Worm (Caenorhabditis elegans) whole organism, L1 larva: ENCODE results near the gene mrpl-4.
A peak's percentile ranks its signal among the peaks of the same experiment; 100 is the strongest.

Source experiments
- C04F5.9 ChIP-seq: sonication (generic microtip); optimal IDR thresholded peaks from 2 replicates; lab custom pipeline; 2016; ENCODE audit warnings: missing genetic modification characterization, missing compliant biosample characterization
- C16A3.4 ChIP-seq: fragments of 150-350 bp; optimal IDR thresholded peaks from 2 replicates; lab custom pipeline; 2014; ENCODE audit warnings: missing biosample characterization, missing genetic modification characterization
- C34B4.2 ChIP-seq: sonication (generic microtip); optimal IDR thresholded peaks from 2 replicates; lab custom pipeline; 2017; ENCODE audit warnings: mild to moderate bottlenecking, missing genetic modification characterization, missing compliant biosample characterization
- F16B12.6 ChIP-seq: fragments of 150-350 bp; optimal IDR thresholded peaks from 2 replicates; lab custom pipeline; 2014; ENCODE audit warnings: missing biosample characterization, missing genetic modification characterization
- Y116A8C.19 ChIP-seq: sonication (generic microtip); optimal IDR thresholded peaks from 2 replicates; lab custom pipeline; 2016; ENCODE audit warnings: missing compliant biosample characterization, missing genetic modification characterization, borderline replicate concordance
- aha-1 ChIP-seq: fragments of 150-350 bp; optimal IDR thresholded peaks from 2 replicates; lab custom pipeline; 2014; ENCODE audit warnings: missing biosample characterization, missing genetic modification characterization
- alr-1 ChIP-seq: fragments of 200-800 bp; sonication (Bioruptor generic); optimal IDR thresholded peaks from 2 replicates; lab custom pipeline; 2018; ENCODE audit warnings: borderline replicate concordance, mild to moderate bottlenecking, missing genetic modification characterization, missing compliant biosample characterization
- aly-2 ChIP-seq: fragments of 150-350 bp; optimal IDR thresholded peaks from 2 replicates; lab custom pipeline; 2014; ENCODE audit warnings: missing biosample characterization, missing genetic modification characterization
- ceh-63 ChIP-seq: fragments of 200-800 bp; sonication (Bioruptor generic); optimal IDR thresholded peaks from 2 replicates; lab custom pipeline; 2018; ENCODE audit warnings: mild to moderate bottlenecking, missing genetic modification characterization, missing compliant biosample characterization
- ceh-8 ChIP-seq: fragments of 200-800 bp; sonication (Bioruptor generic); optimal IDR thresholded peaks from 2 replicates; lab custom pipeline; 2018; ENCODE audit warnings: mild to moderate bottlenecking, missing genetic modification characterization, moderate library complexity, missing compliant biosample characterization
- ceh-82 ChIP-seq, 3 experiments: fragments of 150-350 bp in 1 of 3; sonication (generic microtip) in 2 of 3; optimal IDR thresholded peaks; 2 replicates each; lab custom pipeline; 2014 to 2017; ENCODE audit warnings: missing biosample characterization in 3 of 3, missing genetic modification characterization in 3 of 3
- ceh-90 ChIP-seq: sonication (generic microtip); optimal IDR thresholded peaks from 2 replicates; lab custom pipeline; 2016; ENCODE audit warnings: missing genetic modification characterization, missing compliant biosample characterization
- efl-1 ChIP-seq, 4 experiments: fragments of 150-350 bp; optimal IDR thresholded peaks in 3 of 4; peaks in 1 of 4; 1 replicate in 1 of 4; 2 replicates in 3 of 4; lab custom pipeline; 2014; ENCODE audit warnings: missing biosample characterization in 2 of 4, missing genetic modification characterization in 2 of 4, missing genetic modification reagents in 2 of 4
- efl-3 ChIP-seq: fragments of 200-800 bp; sonication (Bioruptor generic); optimal IDR thresholded peaks from 2 replicates; lab custom pipeline; 2018; ENCODE audit warnings: mild to moderate bottlenecking, missing genetic modification characterization, missing compliant biosample characterization
- egl-13 ChIP-seq: sonication (generic microtip); optimal IDR thresholded peaks from 2 replicates; lab custom pipeline; 2016; ENCODE audit warnings: missing genotype, missing genetic modification reagents, missing genetic modification characterization, missing compliant biosample characterization
- egl-27 ChIP-seq, 2 experiments: fragments of 150-350 bp in 1 of 2; sonication (generic microtip); optimal IDR thresholded peaks; 3 replicates each; lab custom pipeline; 2017 to 2018; ENCODE audit warnings: missing biosample characterization in 2 of 2, missing genetic modification characterization in 2 of 2, missing genetic modification reagents in 2 of 2
- elt-2 ChIP-seq: sonication (generic microtip); optimal IDR thresholded peaks from 2 replicates; lab custom pipeline; 2016; ENCODE audit warnings: missing genetic modification characterization, mild to moderate bottlenecking, inconsistent platforms, missing compliant biosample characterization, missing genetic modification reagents
- elt-3 ChIP-seq, 6 experiments: fragments of 150-350 bp in 1 of 6; sonication (generic microtip); optimal IDR thresholded peaks; 2 replicates each; lab custom pipeline; 2017 to 2018; ENCODE audit warnings: missing biosample characterization in 6 of 6, missing genetic modification characterization in 6 of 6, inconsistent platforms in 1 of 6
- ets-5 ChIP-seq: fragments of 200-800 bp; sonication (Bioruptor generic); IDR thresholded peaks from 2 replicates; pipeline ENCODE4 v1.3.6; 2022; ENCODE audit warnings: missing genetic modification characterization, missing compliant biosample characterization
- fkh-4 ChIP-seq: sonication (generic microtip); optimal IDR thresholded peaks from 2 replicates; lab custom pipeline; 2016; ENCODE audit warnings: missing compliant biosample characterization, missing genetic modification characterization, borderline replicate concordance
- grh-1 ChIP-seq: fragments of 200-800 bp; sonication (Bioruptor generic); IDR thresholded peaks from 2 replicates; pipeline ENCODE4 v1.3.6; 2022; ENCODE audit warnings: missing genetic modification reagents, missing genetic modification characterization, missing compliant biosample characterization
- hlh-17 ChIP-seq: fragments of 200-800 bp; sonication (Bioruptor generic); optimal IDR thresholded peaks from 2 replicates; lab custom pipeline; 2018; ENCODE audit warnings: missing genetic modification characterization, mild to moderate bottlenecking, missing compliant biosample characterization, moderate library complexity, borderline replicate concordance
- hlh-4 ChIP-seq: sonication (generic microtip); optimal IDR thresholded peaks from 2 replicates; lab custom pipeline; 2016; ENCODE audit warnings: mild to moderate bottlenecking, missing genetic modification characterization, missing compliant biosample characterization
- jun-1 ChIP-seq: fragments of 150-350 bp; optimal IDR thresholded peaks from 2 replicates; lab custom pipeline; 2014; ENCODE audit warnings: missing biosample characterization, missing genetic modification reagents, missing genetic modification characterization
- lin-13 ChIP-seq: fragments of 150-350 bp; optimal IDR thresholded peaks from 2 replicates; lab custom pipeline; 2014; ENCODE audit warnings: missing biosample characterization, missing genetic modification reagents, missing genetic modification characterization
- lin-14 ChIP-seq: fragments of 200-800 bp; sonication (Bioruptor generic); optimal IDR thresholded peaks from 2 replicates; lab custom pipeline; 2018; ENCODE audit warnings: mild to moderate bottlenecking, missing genetic modification characterization, moderate library complexity, missing compliant biosample characterization
- lin-15B ChIP-seq: fragments of 150-350 bp; sonication (generic microtip); optimal IDR thresholded peaks from 3 replicates; lab custom pipeline; 2014; ENCODE audit warnings: missing biosample characterization, missing genetic modification characterization
- lsy-2 ChIP-seq, 2 experiments: fragments of 150-350 bp; optimal IDR thresholded peaks; 2 replicates each; lab custom pipeline; 2014; ENCODE audit warnings: missing biosample characterization in 2 of 2, missing genetic modification characterization in 2 of 2
- mdl-1 ChIP-seq, 2 experiments: fragments of 150-350 bp; optimal IDR thresholded peaks; 2 replicates each; lab custom pipeline; 2014 to 2017; ENCODE audit warnings: missing biosample characterization in 2 of 2, missing genetic modification characterization in 2 of 2, inconsistent platforms in 1 of 2
- nhr-11 ChIP-seq: fragments of 150-350 bp; optimal IDR thresholded peaks from 2 replicates; lab custom pipeline; 2014; ENCODE audit warnings: missing biosample characterization, missing genetic modification characterization
- nhr-19 ChIP-seq: fragments of 200-800 bp; sonication (Bioruptor generic); conservative IDR thresholded peaks from 2 replicates; pipeline ENCODE4 v1.3.6; 2022; ENCODE audit warnings: missing genetic modification characterization, missing compliant biosample characterization
- nhr-20 ChIP-seq: sonication (generic microtip); optimal IDR thresholded peaks from 2 replicates; lab custom pipeline; 2016; ENCODE audit warnings: mild to moderate bottlenecking, missing genetic modification characterization, missing compliant biosample characterization
- nhr-237 ChIP-seq: fragments of 150-350 bp; optimal IDR thresholded peaks from 2 replicates; lab custom pipeline; 2014; ENCODE audit warnings: missing biosample characterization, missing genetic modification characterization
- nhr-28 ChIP-seq: fragments of 150-350 bp; optimal IDR thresholded peaks from 2 replicates; lab custom pipeline; 2014; ENCODE audit warnings: missing biosample characterization, missing genetic modification characterization
- nhr-47 ChIP-seq: sonication (generic microtip); optimal IDR thresholded peaks from 2 replicates; lab custom pipeline; 2016; ENCODE audit warnings: mild to moderate bottlenecking, missing genetic modification characterization, moderate library complexity, missing compliant biosample characterization
- nhr-71 ChIP-seq: sonication (generic microtip); optimal IDR thresholded peaks from 2 replicates; lab custom pipeline; 2016; ENCODE audit warnings: mild to moderate bottlenecking, missing genetic modification characterization, moderate library complexity, missing compliant biosample characterization
- nhr-76 ChIP-seq: sonication (generic microtip); optimal IDR thresholded peaks from 2 replicates; lab custom pipeline; 2017; ENCODE audit warnings: missing biosample characterization, missing genetic modification characterization
- nhr-84 ChIP-seq: sonication (generic microtip); optimal IDR thresholded peaks from 2 replicates; lab custom pipeline; 2017; ENCODE audit warnings: missing biosample characterization, missing genetic modification characterization
- nhr-85 ChIP-seq: sonication (generic microtip); peaks from one replicate; lab custom pipeline; 2016; ENCODE audit warnings: missing genetic modification characterization, inconsistent platforms, missing compliant biosample characterization
- rnt-1 ChIP-seq: sonication (generic microtip); optimal IDR thresholded peaks from 2 replicates; lab custom pipeline; 2016; ENCODE audit warnings: mild to moderate bottlenecking, missing genetic modification characterization, moderate library complexity, missing compliant biosample characterization
- skn-1 ChIP-seq: fragments of 150-350 bp; optimal IDR thresholded peaks from 2 replicates; lab custom pipeline; 2014; ENCODE audit warnings: missing biosample characterization, missing genetic modification characterization
- snpc-4 ChIP-seq: fragments of 150-350 bp; optimal IDR thresholded peaks from 2 replicates; lab custom pipeline; 2014; ENCODE audit warnings: missing biosample characterization, missing genetic modification characterization
- sox-4 ChIP-seq: sonication (generic microtip); optimal IDR thresholded peaks from 2 replicates; lab custom pipeline; 2016; ENCODE audit warnings: missing genetic modification characterization, missing compliant biosample characterization
- sup-37 ChIP-seq: fragments of 200-800 bp; sonication (Bioruptor generic); optimal IDR thresholded peaks from 2 replicates; lab custom pipeline; 2018; ENCODE audit warnings: mild to moderate bottlenecking, missing genetic modification characterization, missing compliant biosample characterization
- tlp-1 ChIP-seq: fragments of 150-350 bp; optimal IDR thresholded peaks from 2 replicates; lab custom pipeline; 2014; ENCODE audit warnings: missing biosample characterization, missing genetic modification characterization
- unc-30 ChIP-seq: sonication (generic microtip); optimal IDR thresholded peaks from 2 replicates; lab custom pipeline; 2017; ENCODE audit warnings: missing biosample characterization, missing genetic modification characterization
- unc-86 ChIP-seq: sonication (generic microtip); optimal IDR thresholded peaks from 2 replicates; lab custom pipeline; 2016; ENCODE audit warnings: missing genetic modification characterization, missing compliant biosample characterization
- unc-98 ChIP-seq: fragments of 200-800 bp; sonication (Bioruptor generic); IDR thresholded peaks from 2 replicates; pipeline ENCODE4 v1.3.6; 2022; ENCODE audit warnings: missing genetic modification characterization, missing compliant biosample characterization
- zag-1 ChIP-seq: fragments of 150-350 bp; optimal IDR thresholded peaks from 2 replicates; lab custom pipeline; 2014; ENCODE audit warnings: missing biosample characterization, missing genetic modification characterization
- zip-4 ChIP-seq: fragments of 200-800 bp; sonication (Bioruptor generic); optimal IDR thresholded peaks from 2 replicates; lab custom pipeline; 2018; ENCODE audit warnings: mild to moderate bottlenecking, missing genetic modification characterization, moderate library complexity, missing compliant biosample characterization
- ztf-11 ChIP-seq, 2 experiments: sonication (generic microtip); optimal IDR thresholded peaks; 2 replicates each; lab custom pipeline; 2016 to 2017; ENCODE audit warnings: missing genetic modification characterization in 2 of 2, missing biosample characterization in 1 of 2, missing compliant biosample characterization in 1 of 2
- ztf-4 ChIP-seq: fragments of 150-350 bp; optimal IDR thresholded peaks from 2 replicates; lab custom pipeline; 2014; ENCODE audit warnings: missing biosample characterization, missing genetic modification characterization

Gene mrpl-4

ce11 chrV:8500348-8500747 lies 33.3 kb downstream of the mrpl-4 start (continued):
- peak; percentile 73 to 81 for TF ChIP-seq efl-1 (optimal IDR thresholded peaks at IDR 0.05; lab: Kevin White, UChicago)
- TF ChIP-seq efl-1 (GFP tag; optimal IDR thresholded peaks at IDR 0.05 in 1 of 2; lab: Kevin White, UChicago), result peak; percentile 62 to 98
- 0 out of 2 replicates have a peak, but pooled peaks have one; percentile 20 for TF ChIP-seq ets-5
- no peak for TF ChIP-seq lin-15B (tag; lab: Kevin White, UChicago)
- TF ChIP-seq Y116A8C.19 (tag; lab: Kevin White, UChicago), result peak; percentile 35
- peak; percentile 92 for TF ChIP-seq elt-2
- peak; percentile 92 for TF ChIP-seq ztf-4 (tag; lab: Kevin White, UChicago)
- peak; percentile 96 for TF ChIP-seq ceh-8 (GFP tag; lab: Kevin White, UChicago)
- peak; percentile 89 for TF ChIP-seq unc-86 (tag; lab: Kevin White, UChicago)
- TF ChIP-seq lin-14, result peak; percentile 85
- TF ChIP-seq sox-4 (tag; lab: Kevin White, UChicago), result peak; percentile 90
- TF ChIP-seq zag-1 (tag; lab: Kevin White, UChicago), result no peak
- TF ChIP-seq nhr-20, result peak; percentile 93
- TF ChIP-seq C16A3.4, result peak; percentile 89
- TF ChIP-seq C34B4.2, result peak; percentile 78
- peak; percentile 96 for TF ChIP-seq aly-2
- TF ChIP-seq alr-1 (tag; lab: Kevin White, UChicago), result no peak
- TF ChIP-seq nhr-47, result peak; percentile 97
- peak; percentile 31 for TF ChIP-seq unc-30 (tag; lab: Kevin White, UChicago)
- peak; percentile 24 to 81 for TF ChIP-seq mdl-1 (tag; optimal IDR thresholded peaks at IDR 0.05; lab: Kevin White, UChicago)
- peak; percentile 12 for TF ChIP-seq nhr-237 (tag; lab: Kevin White, UChicago)
- peak; percentile 62 for TF ChIP-seq skn-1 (tag; lab: Kevin White, UChicago)
- TF ChIP-seq sup-37, result peak; percentile 89
- peak; percentile 68 for TF ChIP-seq aha-1 (tag; lab: Kevin White, UChicago)
- TF ChIP-seq hlh-17 (GFP tag; lab: Kevin White, UChicago), result peak; percentile 69
- TF ChIP-seq fkh-4 (tag; lab: Kevin White, UChicago), result peak; percentile 66
- TF ChIP-seq tlp-1, result peak; percentile 55
- peak; percentile 86 for TF ChIP-seq zip-4 (GFP tag; lab: Kevin White, UChicago)
- TF ChIP-seq F16B12.6 (tag; lab: Kevin White, UChicago), result peak; percentile 55
- TF ChIP-seq nhr-19 (GFP tag; lab: Robert Waterston, UW), result peak; percentile 95
- peak; percentile 95 for TF ChIP-seq nhr-76 (tag; lab: Kevin White, UChicago)
- peak; percentile 2 for TF ChIP-seq ceh-63 (GFP tag; lab: Kevin White, UChicago)
- peak; percentile 9 to 87 (median 42) for TF ChIP-seq elt-3 (tag; optimal IDR thresholded peaks at IDR 0.05; lab: Kevin White, UChicago)
- TF ChIP-seq jun-1 (tag; lab: Kevin White, UChicago), result peak; percentile 87
- no peak for TF ChIP-seq nhr-28
- TF ChIP-seq nhr-84 (tag; lab: Kevin White, UChicago), result peak; percentile 79
- TF ChIP-seq rnt-1 (tag; lab: Kevin White, UChicago), result peak; percentile 97
- peak in 1 of 2 experiments; percentile 90 for TF ChIP-seq ztf-11 (tag; optimal IDR thresholded peaks at IDR 0.05; lab: Kevin White, UChicago)
- TF ChIP-seq nhr-71 (tag; lab: Kevin White, UChicago), result peak; percentile 94
- peak; percentile 68 to 88 for TF ChIP-seq lsy-2 (tag; optimal IDR thresholded peaks at IDR 0.05; lab: Kevin White, UChicago)
- TF ChIP-seq lin-13, result peak; percentile 52
- TF ChIP-seq egl-13, result peak; percentile 89
- TF ChIP-seq egl-27 (tag; optimal IDR thresholded peaks at IDR 0.05; lab: Kevin White, UChicago), result peak in 1 of 2 experiments; percentile 34
- peak; percentile 67 for TF ChIP-seq nhr-11 (tag; lab: Kevin White, UChicago)
- peak; percentile 95 for TF ChIP-seq nhr-85
- TF ChIP-seq unc-98 (GFP tag; lab: Robert Waterston, UW), result peak; percentile 75
- peak; percentile 89 for TF ChIP-seq grh-1 (GFP tag; lab: Robert Waterston, UW)
- TF ChIP-seq ceh-90 (tag; lab: Kevin White, UChicago), result peak; percentile 59
- peak; percentile 99 for TF ChIP-seq efl-3 (GFP tag; lab: Kevin White, UChicago)
- TF ChIP-seq snpc-4 (tag; lab: Kevin White, UChicago), result peak; percentile 100
- TF ChIP-seq C04F5.9 (tag; lab: Kevin White, UChicago), result peak; percentile 68
- peak; percentile 25 for TF ChIP-seq hlh-4
- peak; percentile 89 to 98 (median 96) for TF ChIP-seq ceh-82 (tag; optimal IDR thresholded peaks at IDR 0.05; lab: Kevin White, UChicago)
